Worm (Caenorhabditis elegans) whole organism, L2 larva: ENCODE results near the gene mel-46.

Source experiments
- C34F6.9 ChIP-seq: fragments of 150-350 bp; optimal IDR thresholded peaks from 2 replicates; lab custom pipeline; 2014; ENCODE audit warnings: missing biosample characterization, missing genetic modification characterization
- ama-1 ChIP-seq: fragments of 150-350 bp; optimal IDR thresholded peaks from 2 replicates; lab custom pipeline; 2018; ENCODE audit warnings: inconsistent platforms
- ceh-82 ChIP-seq: fragments of 150-350 bp; optimal IDR thresholded peaks from 2 replicates; lab custom pipeline; 2014; ENCODE audit warnings: missing biosample characterization, missing genetic modification characterization
- egl-27 ChIP-seq: sonication (generic microtip); optimal IDR thresholded peaks from 3 replicates; lab custom pipeline; 2017; ENCODE audit warnings: missing biosample characterization, missing genetic modification reagents, missing genetic modification characterization
- elt-1 ChIP-seq: fragments of 150-350 bp; optimal IDR thresholded peaks from 2 replicates; lab custom pipeline; 2014; ENCODE audit warnings: missing biosample characterization, missing genetic modification characterization
- gmeb-1 ChIP-seq: fragments of 150-350 bp; optimal IDR thresholded peaks from 2 replicates; lab custom pipeline; 2014; ENCODE audit warnings: missing biosample characterization, missing genetic modification characterization
- lin-39 ChIP-seq: fragments of 150-350 bp; optimal IDR thresholded peaks from 2 replicates; lab custom pipeline; 2014; ENCODE audit warnings: missing biosample characterization, missing genetic modification reagents, missing genetic modification characterization
- nhr-10 ChIP-seq: sonication (generic microtip); optimal IDR thresholded peaks from 2 replicates; lab custom pipeline; 2017; ENCODE audit warnings: missing biosample characterization, missing genetic modification characterization
- nhr-11 ChIP-seq: fragments of 150-350 bp; optimal IDR thresholded peaks from 2 replicates; lab custom pipeline; 2014; ENCODE audit warnings: missing biosample characterization, missing genetic modification characterization
- unc-55 ChIP-seq: fragments of 150-350 bp; sonication (generic microtip); optimal IDR thresholded peaks from 3 replicates; lab custom pipeline; 2014; ENCODE audit warnings: missing biosample characterization, missing genetic modification reagents, missing genetic modification characterization
- unc-62 ChIP-seq: fragments of 150-350 bp; optimal IDR thresholded peaks from 2 replicates; lab custom pipeline; 2014; ENCODE audit warnings: missing biosample characterization, missing genetic modification reagents, missing genetic modification characterization
- zag-1 ChIP-seq: fragments of 150-350 bp; optimal IDR thresholded peaks from 2 replicates; lab custom pipeline; 2014; ENCODE audit warnings: missing biosample characterization, missing genetic modification characterization
- ztf-4 ChIP-seq: fragments of 150-350 bp; optimal IDR thresholded peaks from 2 replicates; lab custom pipeline; 2014; ENCODE audit warnings: missing biosample characterization, missing genetic modification characterization

- TF ChIP-seq ceh-82 (tag; lab: Kevin White, UChicago) (peak; percentile 31), egl-27 (peak; percentile 28), unc-62 (GFP tag; lab: Kevin White, UChicago) (no peak), unc-55 (GFP tag; lab: Kevin White, UChicago) (peak; percentile 89), nhr-11 (tag; lab: Kevin White, UChicago) (no peak), ama-1 (peak; percentile 54), gmeb-1 (tag; lab: Kevin White, UChicago) (peak; percentile 72), C34F6.9 (peak; percentile 74), elt-1 (no peak), zag-1 (peak; percentile 29), lin-39 (no peak), ztf-4 (peak; percentile 57), nhr-10 (tag; lab: Kevin White, UChicago) (no peak)
These were observed 2.2 kb upstream of the mel-46 start, which contains the start of gene gtsf-1 for ce11 chrIV:16865487-16865886.
